Fruit fly (Drosophila melanogaster): ENCODE measurements around the gene CG15262.
A peak's percentile ranks its signal among the peaks of the same experiment; 100 is the strongest.

The CG15262 gene

dm6 chr2L:15297508-15297907 is at the start of gene CG15262:
CG15262 (plus strand) TSS chr2L:15297808.
- no peak for TF ChIP-seq usp (GFP tag; optimal IDR thresholded peaks at IDR 0.05)
- no peak for TF ChIP-seq psq (optimal IDR thresholded peaks at IDR 0.05)
- TF ChIP-seq pan (optimal IDR thresholded peaks at IDR 0.05) = no peak
- no peak for TF ChIP-seq Dll (optimal IDR thresholded peaks at IDR 0.05)
- no peak for TF ChIP-seq EcR (GFP tag; optimal IDR thresholded peaks at IDR 0.05)
- TF ChIP-seq CG8478 (optimal IDR thresholded peaks at IDR 0.05) = no peak

- TF ChIP-seq psq (optimal IDR thresholded peaks at IDR 0.05) = no peak
- TF ChIP-seq EcR (GFP tag; optimal IDR thresholded peaks at IDR 0.05) = no peak
- no peak for TF ChIP-seq usp (GFP tag; optimal IDR thresholded peaks at IDR 0.05)
- TF ChIP-seq CG8478 (optimal IDR thresholded peaks at IDR 0.05) = no peak
- no peak for TF ChIP-seq Dll (optimal IDR thresholded peaks at IDR 0.05)
- no peak for TF ChIP-seq pan (optimal IDR thresholded peaks at IDR 0.05)
Measured at dm6 chr2L:15248163-15249005, 49.2 kb upstream of the CG15262 start, which contains the start of gene dao. dao (plus strand) TSS chr2L:15248879.

dm6 chr2L:15249006-15249513 is 48.5 kb upstream of the CG15262 start:
- no peak for TF ChIP-seq pan (optimal IDR thresholded peaks at IDR 0.05)
- no peak for TF ChIP-seq usp (GFP tag; optimal IDR thresholded peaks at IDR 0.05)
- TF ChIP-seq CG8478 (optimal IDR thresholded peaks at IDR 0.05) = no peak
- TF ChIP-seq Dll (optimal IDR thresholded peaks at IDR 0.05) = no peak
- TF ChIP-seq EcR (GFP tag; optimal IDR thresholded peaks at IDR 0.05) = no peak
- TF ChIP-seq psq (optimal IDR thresholded peaks at IDR 0.05) = no peak

dm6 chr2L:15249682-15250081 is 47.9 kb upstream of the CG15262 start:
- no peak for TF ChIP-seq pan (optimal IDR thresholded peaks at IDR 0.05)
- TF ChIP-seq Dll (optimal IDR thresholded peaks at IDR 0.05) = no peak
- no peak for TF ChIP-seq CG8478 (optimal IDR thresholded peaks at IDR 0.05)
- TF ChIP-seq psq (optimal IDR thresholded peaks at IDR 0.05) = no peak
- TF ChIP-seq usp (GFP tag; optimal IDR thresholded peaks at IDR 0.05) = no peak
- no peak for TF ChIP-seq EcR (GFP tag; optimal IDR thresholded peaks at IDR 0.05)

DNA sequence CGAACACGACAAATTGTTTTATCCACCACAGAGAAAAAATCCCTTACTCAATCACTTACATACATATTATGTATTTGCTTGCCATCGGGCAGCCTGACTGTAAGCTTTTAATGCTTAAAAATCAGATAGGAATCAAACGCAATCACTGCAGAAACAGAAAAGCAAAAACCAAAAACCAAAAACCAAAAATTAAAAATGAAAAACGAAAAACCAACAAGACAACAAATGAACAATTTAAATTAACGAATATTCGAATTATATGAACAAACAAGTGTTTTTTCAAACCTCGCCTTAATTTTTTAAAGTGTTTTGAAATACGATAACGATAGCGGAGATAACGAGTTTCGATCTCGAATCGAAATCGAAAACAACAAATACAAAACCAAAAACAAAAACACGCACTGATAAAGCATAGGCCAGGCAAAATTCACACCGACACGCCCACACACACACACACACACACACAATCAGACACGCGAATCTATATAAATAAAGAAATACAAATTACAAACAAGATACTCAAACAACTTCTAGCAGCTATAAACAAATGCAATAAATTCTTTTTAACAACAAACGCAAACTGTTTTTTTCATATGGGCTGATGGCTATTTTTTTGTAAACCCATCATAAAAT is 43.3 kb upstream of the CG15262 start:
- no peak for TF ChIP-seq Dll (optimal IDR thresholded peaks at IDR 0.05)

DNA sequence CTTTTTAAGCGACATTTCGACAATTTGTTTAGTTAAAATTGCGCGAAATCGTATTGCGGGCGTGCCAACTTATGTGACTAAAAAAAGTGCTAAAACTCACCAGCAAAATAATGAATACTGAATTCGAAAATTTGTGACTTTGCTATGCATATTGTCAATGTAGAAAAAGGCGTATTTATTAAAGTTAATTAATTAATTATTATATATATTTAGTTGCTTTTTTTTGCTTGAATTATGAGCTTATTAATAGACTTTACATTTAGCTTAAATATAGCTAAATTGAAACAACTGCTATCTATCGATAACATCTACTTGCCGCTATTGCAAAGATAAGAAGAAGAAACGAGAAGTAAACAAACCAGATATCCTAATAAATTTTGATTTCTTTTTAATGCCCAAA is 41.4 kb upstream of the CG15262 start, which contains the start of the genes PolD3 and Uxt:
TSS of gene PolD3 (minus strand) at position 56 of the 400 bp plus-strand sequence.
TSS of gene Uxt (plus strand) at position 333 of the 400 bp plus-strand sequence.
- no peak for TF ChIP-seq EcR (GFP tag; optimal IDR thresholded peaks at IDR 0.05)

- TF ChIP-seq psq (optimal IDR thresholded peaks at IDR 0.05) = no peak
- no peak for TF ChIP-seq EcR (GFP tag; optimal IDR thresholded peaks at IDR 0.05)
- peak; percentile 97 for TF ChIP-seq Dll (optimal IDR thresholded peaks at IDR 0.05)
- no peak for TF ChIP-seq usp (GFP tag; optimal IDR thresholded peaks at IDR 0.05)
- TF ChIP-seq pan (optimal IDR thresholded peaks at IDR 0.05) = no peak
- TF ChIP-seq CG8478 (optimal IDR thresholded peaks at IDR 0.05) = no peak
Measured at dm6 chr2L:15264483-15264987, 33.1 kb upstream of the CG15262 start, which contains the start of gene yuri. yuri (minus strand) TSS chr2L:15264692.

DNA sequence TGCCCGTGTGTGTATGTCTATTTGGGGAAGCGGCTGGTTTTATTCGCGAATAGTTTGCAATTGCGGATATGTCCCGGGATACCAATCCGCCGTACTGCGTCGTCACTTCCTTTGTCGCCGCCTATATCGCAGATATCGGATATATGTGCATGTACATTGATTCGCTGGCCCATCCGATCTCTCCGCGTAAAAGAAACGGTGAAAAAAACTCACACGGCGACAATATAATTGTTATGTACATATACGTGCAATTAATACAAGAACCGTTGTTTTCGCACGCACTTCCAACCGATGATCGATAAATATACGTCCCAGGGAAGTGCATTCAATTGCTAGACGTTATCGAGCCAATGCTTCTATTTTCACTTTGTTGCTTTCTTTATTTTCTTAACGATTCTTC is 26.3 kb upstream of the CG15262 start:
- no peak for TF ChIP-seq EcR (GFP tag; optimal IDR thresholded peaks at IDR 0.05)
- peak; percentile 44 for TF ChIP-seq CG8478 (optimal IDR thresholded peaks at IDR 0.05)
- no peak for TF ChIP-seq pan (optimal IDR thresholded peaks at IDR 0.05)
- TF ChIP-seq psq (optimal IDR thresholded peaks at IDR 0.05) = no peak

dm6 chr2L:15271757-15272589 is 25.6 kb upstream of the CG15262 start, which contains the start of gene Cul3:
Cul3 (minus strand) TSS chr2L:15272024.
- TF ChIP-seq usp (GFP tag; optimal IDR thresholded peaks at IDR 0.05) (no peak), pan (optimal IDR thresholded peaks at IDR 0.05) (no peak), CG8478 (optimal IDR thresholded peaks at IDR 0.05) (no peak), Dll (optimal IDR thresholded peaks at IDR 0.05) (no peak), psq (optimal IDR thresholded peaks at IDR 0.05) (no peak), EcR (GFP tag; optimal IDR thresholded peaks at IDR 0.05) (no peak)

DNA sequence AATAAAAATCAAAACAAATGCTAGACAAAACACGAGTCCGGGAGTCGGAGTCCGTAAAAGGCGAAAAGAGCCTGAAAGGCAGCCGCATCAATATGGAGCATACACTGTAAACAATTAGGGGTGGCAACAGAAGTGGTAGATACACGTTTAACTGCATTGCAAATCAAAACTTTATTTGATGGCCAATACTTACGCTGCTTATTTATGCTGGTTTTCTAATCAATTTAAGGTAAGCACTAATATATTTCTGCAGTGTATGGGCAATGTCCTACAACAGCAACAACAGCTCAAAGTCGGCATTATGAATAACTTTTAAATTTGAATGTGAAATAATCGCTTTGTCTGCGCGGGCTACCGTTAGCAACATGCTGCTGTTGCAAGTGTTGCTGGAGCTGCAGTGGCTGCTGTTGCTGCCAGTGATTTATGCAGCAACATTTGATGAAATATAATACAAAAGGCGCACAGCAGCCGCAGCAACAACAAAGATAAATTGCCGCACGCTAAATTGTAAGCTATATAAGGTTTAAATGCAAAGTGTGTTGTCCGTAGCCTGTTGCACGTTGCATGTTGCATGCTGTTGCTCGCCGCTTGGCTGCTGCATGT is 24.0 kb upstream of the CG15262 start:
- no peak for TF ChIP-seq EcR (GFP tag; optimal IDR thresholded peaks at IDR 0.05)
- TF ChIP-seq Dll (optimal IDR thresholded peaks at IDR 0.05) = no peak
- TF ChIP-seq usp (GFP tag; optimal IDR thresholded peaks at IDR 0.05) = no peak
- no peak for TF ChIP-seq pan (optimal IDR thresholded peaks at IDR 0.05)
- no peak for TF ChIP-seq psq (optimal IDR thresholded peaks at IDR 0.05)
- no peak for TF ChIP-seq CG8478 (optimal IDR thresholded peaks at IDR 0.05)

DNA sequence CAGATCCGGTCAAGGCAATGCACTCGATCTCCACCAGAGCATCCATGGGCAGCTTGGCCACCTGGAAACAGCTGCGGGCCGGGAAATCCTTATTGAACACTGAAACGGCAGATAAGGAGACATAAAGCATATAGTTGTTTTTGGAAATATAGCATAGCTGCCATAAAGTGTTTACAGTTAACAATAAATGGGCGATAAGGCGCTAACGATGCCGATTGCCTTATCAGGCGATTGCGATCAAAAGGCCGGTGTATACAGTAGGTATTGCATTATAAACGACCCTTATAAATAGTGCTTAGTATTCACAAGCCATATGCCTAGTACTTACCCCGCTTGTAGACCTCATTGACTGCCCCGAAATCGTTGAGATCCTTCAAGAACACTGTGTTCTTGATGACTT is 23.3 kb upstream of the CG15262 start:
- TF ChIP-seq Dll (optimal IDR thresholded peaks at IDR 0.05) (no peak), usp (GFP tag; optimal IDR thresholded peaks at IDR 0.05) (no peak), EcR (GFP tag; optimal IDR thresholded peaks at IDR 0.05) (no peak), pan (optimal IDR thresholded peaks at IDR 0.05) (no peak), psq (optimal IDR thresholded peaks at IDR 0.05) (no peak), CG8478 (optimal IDR thresholded peaks at IDR 0.05) (no peak)
